Worm (Caenorhabditis elegans): Measurements from ENCODE around the gene sahd-1.

DNA sequence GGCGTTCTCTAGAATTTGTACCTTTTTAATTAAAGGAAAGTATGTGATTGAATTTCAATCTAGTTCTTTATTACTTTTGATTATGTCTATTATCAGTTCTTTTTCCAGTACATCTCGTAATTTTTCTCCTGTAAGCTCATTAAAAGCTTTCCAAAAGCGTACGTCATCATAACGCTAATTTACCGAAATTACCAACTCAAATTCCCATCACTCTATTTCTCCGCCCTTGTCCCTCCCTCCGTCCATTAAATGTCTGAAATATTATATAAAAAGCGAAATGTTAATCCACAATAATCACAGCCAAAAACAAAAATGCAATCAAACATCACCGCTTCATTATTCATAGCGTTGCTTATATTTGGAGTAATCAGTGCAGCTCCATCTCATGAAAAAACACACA, 39.6 kb upstream of the sahd-1 start, which contains the start of gene ins-12:
- TF ChIP-seq snpc-4 (tag; optimal IDR thresholded peaks at IDR 0.05), result no peak
- no peak for TF ChIP-seq unc-62 (GFP tag; optimal IDR thresholded peaks at IDR 0.05)
- no peak for TF ChIP-seq blmp-1 (tag; optimal IDR thresholded peaks at IDR 0.05)
- TF ChIP-seq nhr-28 (tag; optimal IDR thresholded peaks at IDR 0.05), result no peak
- TF ChIP-seq nhr-12 (tag; optimal IDR thresholded peaks at IDR 0.05), result no peak
- no peak for TF ChIP-seq pha-4 (tag; optimal IDR thresholded peaks at IDR 0.05)
- no peak for TF ChIP-seq lin-32 (GFP tag; optimal IDR thresholded peaks at IDR 0.05)
- no peak for TF ChIP-seq lin-13 (tag; optimal IDR thresholded peaks at IDR 0.05)
- TF ChIP-seq mab-5 (tag; optimal IDR thresholded peaks at IDR 0.05), result no peak
